Worm (Caenorhabditis elegans) whole organism, mixed stage, embryonic: Measurements from ENCODE around the gene F26G1.15.

Source experiments
- ceh-43 ChIP-seq: fragments of 200-800 bp; sonication (Bioruptor generic); optimal IDR thresholded peaks from 2 replicates; lab custom pipeline; 2018; ENCODE audit warnings: mild to moderate bottlenecking, missing genetic modification characterization, moderate library complexity, missing compliant biosample characterization
- ham-2 ChIP-seq: fragments of 200-800 bp; sonication (Bioruptor generic); optimal IDR thresholded peaks from 2 replicates; lab custom pipeline; 2018; ENCODE audit warnings: mild to moderate bottlenecking, missing genetic modification characterization, missing compliant biosample characterization
- lin-13 ChIP-seq: fragments of 150-350 bp; optimal IDR thresholded peaks from 2 replicates; lab custom pipeline; 2014; ENCODE audit warnings: missing biosample characterization, missing genetic modification characterization
- lsy-2 ChIP-seq: fragments of 150-350 bp; optimal IDR thresholded peaks from 2 replicates; lab custom pipeline; 2014; ENCODE audit warnings: missing biosample characterization, missing genetic modification characterization
- snpc-4 ChIP-seq: fragments of 150-350 bp; optimal IDR thresholded peaks from 2 replicates; lab custom pipeline; 2014; ENCODE audit warnings: missing biosample characterization, missing genetic modification characterization
- unc-39 ChIP-seq: fragments of 150-350 bp; optimal IDR thresholded peaks from 2 replicates; lab custom pipeline; 2014; ENCODE audit warnings: missing biosample characterization, missing genetic modification characterization
- unc-62 ChIP-seq: fragments of 150-350 bp; optimal IDR thresholded peaks from 2 replicates; lab custom pipeline; 2014; ENCODE audit warnings: missing biosample characterization, missing genetic modification reagents, missing genetic modification characterization
- ztf-11 ChIP-seq: fragments of 150-350 bp; optimal IDR thresholded peaks from 2 replicates; lab custom pipeline; 2014; ENCODE audit warnings: missing biosample characterization, missing genetic modification characterization

DNA sequence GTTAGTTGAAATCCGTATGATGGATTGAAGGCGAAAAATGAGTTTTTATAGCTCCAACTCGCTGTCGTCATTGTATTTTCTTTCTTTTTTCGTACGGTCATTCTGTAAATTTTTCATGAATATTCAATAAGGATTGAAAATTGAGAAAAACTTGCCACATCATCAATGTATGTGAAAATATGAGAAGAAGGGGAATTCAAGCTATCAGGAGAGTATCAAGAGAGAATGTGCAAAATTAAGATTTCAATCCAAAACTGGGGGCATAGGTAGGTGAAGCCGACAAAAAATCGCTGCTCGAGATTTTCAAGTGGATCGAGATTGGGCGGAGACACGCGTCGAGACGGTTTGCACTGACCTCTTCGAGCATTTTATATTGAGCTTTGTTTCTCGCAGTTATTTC is 5.7 kb upstream of the F26G1.15 start, which contains the start of gene nep-12:
- TF ChIP-seq snpc-4 (tag; lab: Kevin White, UChicago): no peak
- TF ChIP-seq ceh-43 (GFP tag; lab: Kevin White, UChicago): no peak
- no peak for TF ChIP-seq unc-62 (GFP tag; lab: Kevin White, UChicago)
- no peak for TF ChIP-seq ztf-11 (tag; lab: Kevin White, UChicago)
- no peak for TF ChIP-seq unc-39 (tag; lab: Kevin White, UChicago)
- no peak for TF ChIP-seq ham-2
- TF ChIP-seq lin-13 (tag; lab: Kevin White, UChicago): no peak
- TF ChIP-seq lsy-2 (tag; lab: Kevin White, UChicago): no peak
